Fruit fly (Drosophila melanogaster): Measurements from ENCODE around the gene CG34015.

CG34015 gene

DNA sequence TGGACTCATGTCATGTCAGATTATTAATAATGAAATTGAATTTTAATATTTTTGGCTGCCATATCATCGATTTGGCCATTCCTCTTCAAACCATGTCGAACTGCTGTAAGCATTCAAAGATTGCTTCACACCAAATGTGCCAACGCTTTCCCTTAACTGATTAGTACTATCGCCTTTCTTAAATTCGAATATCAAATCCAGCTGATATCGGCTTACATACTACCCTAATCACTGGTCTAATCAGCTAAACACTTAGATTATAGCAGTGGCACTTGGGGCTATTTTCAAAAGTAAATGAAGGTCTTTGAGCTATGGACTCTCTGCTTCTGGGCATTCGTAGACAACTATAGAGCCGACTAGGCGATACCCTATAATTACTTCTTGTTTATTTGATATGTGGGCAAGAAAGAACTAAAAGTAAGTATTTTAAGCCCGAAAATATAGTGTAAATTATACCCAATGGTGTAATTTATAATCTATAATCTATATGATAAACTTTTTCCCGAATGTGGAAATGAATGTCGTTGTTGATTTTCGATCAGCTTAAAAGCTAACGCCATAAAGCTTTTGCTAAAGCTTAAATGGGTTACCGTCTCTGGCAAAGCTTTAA, 44.2 kb downstream of the CG34015 start (continued):
- TF ChIP-seq CG7556 (GFP tag; optimal IDR thresholded peaks at IDR 0.05): peak; percentile 83
- TF ChIP-seq CG8765 (GFP tag; IDR thresholded peaks at IDR 0.05): no peak
- no peak for TF ChIP-seq tll (GFP tag; optimal IDR thresholded peaks at IDR 0.05)
- peak; percentile 78 for TF ChIP-seq CG6689 (GFP tag; IDR thresholded peaks at IDR 0.05)
- peak; percentile 89 for TF ChIP-seq PHDP (tag; optimal IDR thresholded peaks at IDR 0.05)
- 0 out of 2 replicates have a peak, but pooled peaks have one; percentile 33 for TF ChIP-seq CG11696 (GFP tag; IDR thresholded peaks at IDR 0.05)
- peak; percentile 9 for TF ChIP-seq CG4328 (GFP tag; optimal IDR thresholded peaks at IDR 0.05)
- TF ChIP-seq Hr51 (GFP tag; optimal IDR thresholded peaks at IDR 0.05): peak in 1 of 2 experiments; percentile 90
- TF ChIP-seq cas (GFP tag; IDR thresholded peaks at IDR 0.05): no peak
- TF ChIP-seq D19A (tag; optimal IDR thresholded peaks at IDR 0.05): peak; percentile 90
- TF ChIP-seq slou (GFP tag; optimal IDR thresholded peaks at IDR 0.05): peak; percentile 58
- TF ChIP-seq az2 (GFP tag; optimal IDR thresholded peaks at IDR 0.05): peak; percentile 75
- no peak for TF ChIP-seq CG7271 (tag; optimal IDR thresholded peaks at IDR 0.05)
- TF ChIP-seq gsb (GFP tag; IDR thresholded peaks at IDR 0.05): peak; percentile 69
- no peak for TF ChIP-seq gfzf (GFP tag; optimal IDR thresholded peaks at IDR 0.05)
- peak; percentile 65 for TF ChIP-seq peb (GFP tag; IDR thresholded peaks at IDR 0.05)
- TF ChIP-seq CG7786 (GFP tag; optimal IDR thresholded peaks at IDR 0.05): peak; percentile 31
- peak; percentile 69 for TF ChIP-seq Hr3 (GFP tag; optimal IDR thresholded peaks at IDR 0.05)
- TF ChIP-seq CG18011 (GFP tag; optimal IDR thresholded peaks at IDR 0.05): peak; percentile 5
- peak; percentile 60 for TF ChIP-seq CG14667 (GFP tag; IDR thresholded peaks at IDR 0.05)
- TF ChIP-seq ttk (GFP tag; IDR thresholded peaks at IDR 0.05): peak; percentile 68
- no peak for TF ChIP-seq CG33213 (GFP tag; optimal IDR thresholded peaks at IDR 0.05)
- TF ChIP-seq Aef1 (GFP tag; IDR thresholded peaks at IDR 0.05): peak; percentile 73
- peak; percentile 81 for TF ChIP-seq CG5953 (GFP tag; IDR thresholded peaks at IDR 0.05)
- no peak for TF ChIP-seq Optix (GFP tag; IDR thresholded peaks at IDR 0.05)
- TF ChIP-seq ap (GFP tag; IDR thresholded peaks at IDR 0.05): peak; percentile 62; the same call in 1 of the 2 replicates
- no peak for TF ChIP-seq CG6791 (GFP tag; IDR thresholded peaks at IDR 0.05; ENCODE audit: partially characterized antibody)
- TF ChIP-seq ERR (GFP tag; optimal IDR thresholded peaks at IDR 0.05): peak; percentile 26
- TF ChIP-seq inv (GFP tag; IDR thresholded peaks at IDR 0.05; ENCODE audit: partially characterized antibody): no peak
- no peak for TF ChIP-seq tna (GFP tag; IDR thresholded peaks at IDR 0.05; ENCODE audit: partially characterized antibody)
- TF ChIP-seq bowl (GFP tag; IDR thresholded peaks at IDR 0.05): peak; percentile 43; the same call in 1 of the 2 replicates
- TF ChIP-seq ham (GFP tag; IDR thresholded peaks at IDR 0.05): no peak
- no peak for TF ChIP-seq Sox100B (GFP tag; optimal IDR thresholded peaks at IDR 0.05)
- TF ChIP-seq Drgx (GFP tag; IDR thresholded peaks at IDR 0.05): peak; percentile 90
- TF ChIP-seq Dp (GFP tag; optimal IDR thresholded peaks at IDR 0.05): no peak
- TF ChIP-seq jumu (GFP tag; optimal IDR thresholded peaks at IDR 0.05): peak; percentile 39
- peak; percentile 76 for TF ChIP-seq CG32767 (GFP tag; IDR thresholded peaks at IDR 0.05)
- peak; percentile 17; the same call in 1 of the 2 replicates for TF ChIP-seq Poxn (GFP tag; IDR thresholded peaks at IDR 0.05)
- no peak for TF ChIP-seq mld (GFP tag; IDR thresholded peaks at IDR 0.05; ENCODE audit: partially characterized antibody)
- no peak for TF ChIP-seq CTCF (GFP tag; optimal IDR thresholded peaks at IDR 0.05)
- no peak for TF ChIP-seq Nf-YC (tag; optimal IDR thresholded peaks at IDR 0.05)
- peak; percentile 4 for TF ChIP-seq Fer2 (tag; optimal IDR thresholded peaks at IDR 0.05)
- no peak; the same call in 1 of the 2 replicates for TF ChIP-seq CG13287 (GFP tag; IDR thresholded peaks at IDR 0.05; ENCODE audit: partially characterized antibody)
- peak; percentile 53 for TF ChIP-seq tx (GFP tag; optimal IDR thresholded peaks at IDR 0.05)
- peak in 1 of 2 experiments; percentile 74 for TF ChIP-seq Eip74EF (GFP tag; optimal IDR thresholded peaks at IDR 0.05)
- TF ChIP-seq CG32532 (GFP tag; IDR thresholded peaks at IDR 0.05): peak; percentile 87
- TF ChIP-seq pan (optimal IDR thresholded peaks at IDR 0.05): no peak
- TF ChIP-seq pan (GFP tag; optimal IDR thresholded peaks at IDR 0.05 in 1 of 2, IDR thresholded peaks at IDR 0.05 in 1 of 2): peak in 1 of 2 experiments; percentile 84
- TF ChIP-seq CG18619 (GFP tag; optimal IDR thresholded peaks at IDR 0.05): peak; percentile 75
- TF ChIP-seq maf-S (GFP tag; optimal IDR thresholded peaks at IDR 0.05): peak; percentile 45
